Worm (Caenorhabditis elegans) whole organism, young adult: ENCODE measurements around the gene ncam-1.

ENCODE experiments used
- let-526 ChIP-seq: fragments of 200-800 bp; sonication (Bioruptor generic); IDR thresholded peaks from 2 replicates; pipeline ENCODE4 v1.3.6; 2022; ENCODE audit warnings: missing genetic modification reagents, missing genetic modification characterization, missing compliant biosample characterization
- lin-35 ChIP-seq, 3 experiments: fragments of 150-350 bp in 2 of 3; sonication (generic microtip) in 1 of 3; optimal IDR thresholded peaks; 2 replicates each; lab custom pipeline; 2014 to 2018; ENCODE audit warnings: missing biosample characterization in 3 of 3, missing genetic modification characterization in 3 of 3, missing genetic modification reagents in 3 of 3
- sea-2 ChIP-seq: fragments of 200-800 bp; sonication (Bioruptor generic); IDR thresholded peaks from 2 replicates; pipeline ENCODE4 v1.3.6; 2022; ENCODE audit warnings: missing genetic modification characterization, missing compliant biosample characterization
- unc-62 ChIP-seq: fragments of 150-350 bp; optimal IDR thresholded peaks from 2 replicates; lab custom pipeline; 2014; ENCODE audit warnings: missing biosample characterization, missing genetic modification reagents, missing genetic modification characterization

ce11 chrX:681413-681812, 10.3 kb upstream of the ncam-1 start:
- TF ChIP-seq lin-35 (GFP tag; optimal IDR thresholded peaks at IDR 0.05; lab: Kevin White, UChicago), result no peak
- TF ChIP-seq sea-2 (GFP tag; lab: Robert Waterston, UW), result no peak
- TF ChIP-seq let-526 (GFP tag; lab: Robert Waterston, UW), result no peak
- no peak for TF ChIP-seq unc-62
